Fruit fly (Drosophila melanogaster) S2 (cell line): Measurements from ENCODE around the gene fry.

Source experiments
- CG8478 ChIP-seq: fragments of >200 bp; optimal IDR thresholded peaks from 2 replicates; lab custom pipeline; 2018
- CTCF ChIP-seq, 2 experiments: fragments of >200 bp; optimal IDR thresholded peaks; 2 replicates each; lab custom pipeline; 2018

DNA sequence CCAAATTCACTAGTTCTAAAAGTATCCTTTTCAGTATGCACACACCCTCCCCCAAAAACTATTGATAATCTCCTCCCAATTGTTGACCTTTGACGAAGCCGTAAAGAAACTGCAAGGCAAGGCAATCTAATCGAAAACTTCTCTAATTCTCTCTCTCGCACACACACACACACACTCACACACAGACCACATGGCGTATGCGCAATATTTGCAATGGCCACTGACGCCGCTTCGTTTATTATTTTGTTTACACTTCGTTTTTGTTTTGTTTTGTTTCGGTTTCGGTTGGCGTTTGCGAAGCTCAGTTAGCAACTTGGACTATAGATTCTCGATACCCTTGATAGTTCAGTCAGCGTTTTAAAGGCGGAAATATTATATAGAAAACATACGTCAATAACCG, 10.9 kb upstream of the fry start:
- TF ChIP-seq CG8478 (lab: Kevin White, UChicago) (no peak), CTCF (optimal IDR thresholded peaks at IDR 0.05; lab: Kevin White, UChicago) (no peak)
